Worm (Caenorhabditis elegans) whole organism, young adult: ENCODE results near the gene act-1.
A peak's percentile ranks its signal among the peaks of the same experiment; 100 is the strongest.

Source experiments
- B0019.2 ChIP-seq: fragments of 200-800 bp; sonication (Bioruptor generic); conservative IDR thresholded peaks from 2 replicates; pipeline ENCODE4 v1.3.6; 2022; ENCODE audit warnings: missing genetic modification reagents, missing genetic modification characterization, missing compliant biosample characterization
- B0336.3 ChIP-seq: fragments of 200-800 bp; sonication (Bioruptor generic); IDR thresholded peaks from 2 replicates; pipeline ENCODE4 v1.3.6; 2022; ENCODE audit warnings: missing genetic modification characterization, missing compliant biosample characterization
- C17E4.6 ChIP-seq: fragments of 200-800 bp; sonication (Bioruptor generic); IDR thresholded peaks from 2 replicates; pipeline ENCODE4 v1.3.6; 2022; ENCODE audit warnings: missing genetic modification reagents, missing genetic modification characterization, missing compliant biosample characterization
- F22D6.2 ChIP-seq: sonication (generic microtip); optimal IDR thresholded peaks from 2 replicates; lab custom pipeline; 2016; ENCODE audit warnings: mild to moderate bottlenecking, missing genetic modification characterization, missing compliant biosample characterization
- F23B12.7 ChIP-seq: sonication (generic microtip); optimal IDR thresholded peaks from 2 replicates; lab custom pipeline; 2017; ENCODE audit warnings: missing genetic modification characterization, mild to moderate bottlenecking, missing compliant biosample characterization, antibody characterized with exemption, moderate library complexity; ENCODE audit not compliant: insufficient read depth
- F37B4.10 ChIP-seq: fragments of 200-800 bp; sonication (Bioruptor generic); IDR thresholded peaks from 2 replicates; pipeline ENCODE4 v1.3.6; 2022; ENCODE audit warnings: missing genetic modification characterization, missing compliant biosample characterization
- K11D2.4 ChIP-seq: fragments of 200-800 bp; sonication (Bioruptor generic); IDR thresholded peaks from 2 replicates; pipeline ENCODE4 v1.3.6; 2022; ENCODE audit warnings: missing genetic modification reagents, missing genetic modification characterization, missing compliant biosample characterization
- T07F8.4 ChIP-seq: sonication (generic microtip); optimal IDR thresholded peaks from 2 replicates; lab custom pipeline; 2016; ENCODE audit warnings: mild to moderate bottlenecking, missing genetic modification characterization, moderate library complexity, missing compliant biosample characterization
- T26A5.8 ChIP-seq: sonication (generic microtip); optimal IDR thresholded peaks from 2 replicates; lab custom pipeline; 2016; ENCODE audit warnings: missing genetic modification characterization, missing compliant biosample characterization
- Y79H2A.3 ChIP-seq: fragments of 200-800 bp; sonication (Bioruptor generic); conservative IDR thresholded peaks from 2 replicates; pipeline ENCODE4 v1.3.6; 2022; ENCODE audit warnings: missing genetic modification reagents, missing genetic modification characterization, missing compliant biosample characterization
- Y95B8A.8 ChIP-seq: fragments of 200-800 bp; sonication (Bioruptor generic); IDR thresholded peaks from 2 replicates; pipeline ENCODE4 v1.3.6; 2022; ENCODE audit warnings: missing genetic modification reagents, missing genetic modification characterization, missing compliant biosample characterization
- aptf-2 ChIP-seq: fragments of 200-800 bp; sonication (Bioruptor generic); conservative IDR thresholded peaks from 2 replicates; pipeline ENCODE4 v1.3.6; 2022; ENCODE audit warnings: missing genetic modification reagents, missing genetic modification characterization, missing compliant biosample characterization
- attf-5 ChIP-seq: fragments of 200-800 bp; sonication (Bioruptor generic); optimal IDR thresholded peaks from 2 replicates; lab custom pipeline; 2018; ENCODE audit warnings: mild to moderate bottlenecking, missing genetic modification characterization, missing compliant biosample characterization
- cebp-1 ChIP-seq, 2 experiments: fragments of 200-800 bp in 1 of 2; sonication (Bioruptor generic) in 1 of 2; sonication (generic microtip) in 1 of 2; IDR thresholded peaks in 1 of 2; optimal IDR thresholded peaks in 1 of 2; 2 replicates each; pipeline versions ENCODE4 v1.3.6 to Lab custom; 2017 to 2022; ENCODE audit warnings: missing compliant biosample characterization in 2 of 2, missing genetic modification characterization in 2 of 2, mild to moderate bottlenecking in 1 of 2, missing genetic modification reagents in 1 of 2, moderate library complexity in 1 of 2
- ceh-27 ChIP-seq: fragments of 200-800 bp; sonication (Bioruptor generic); optimal IDR thresholded peaks from 2 replicates; lab custom pipeline; 2018; ENCODE audit warnings: mild to moderate bottlenecking, missing genetic modification characterization, moderate library complexity, missing compliant biosample characterization
- dox-1 ChIP-seq: fragments of 200-800 bp; sonication (Bioruptor generic); IDR thresholded peaks from 2 replicates; pipeline ENCODE4 v1.3.6; 2022; ENCODE audit warnings: missing genetic modification reagents, missing genetic modification characterization, missing compliant biosample characterization
- dpff-1 ChIP-seq: sonication (generic microtip); optimal IDR thresholded peaks from 2 replicates; lab custom pipeline; 2017; ENCODE audit warnings: mild to moderate bottlenecking, missing genetic modification characterization, missing compliant biosample characterization
- gei-17 ChIP-seq: fragments of 200-800 bp; sonication (Bioruptor generic); optimal IDR thresholded peaks from 2 replicates; lab custom pipeline; 2018; ENCODE audit warnings: mild to moderate bottlenecking, missing genetic modification characterization, missing compliant biosample characterization
- hmg-1.2 ChIP-seq: fragments of 200-800 bp; sonication (Bioruptor generic); IDR thresholded peaks from 2 replicates; pipeline ENCODE4 v1.3.6; 2022; ENCODE audit warnings: missing genetic modification reagents, missing genetic modification characterization, missing compliant biosample characterization
- lin-54 ChIP-seq: fragments of 200-800 bp; sonication (Bioruptor generic); optimal IDR thresholded peaks from 2 replicates; lab custom pipeline; 2018; ENCODE audit warnings: mild to moderate bottlenecking, missing genetic modification characterization, missing compliant biosample characterization
- lsy-27 ChIP-seq: sonication (generic microtip); optimal IDR thresholded peaks from 2 replicates; lab custom pipeline; 2017; ENCODE audit warnings: missing genetic modification characterization, mild to moderate bottlenecking, missing compliant biosample characterization, antibody characterized with exemption, missing genotype, borderline replicate concordance; ENCODE audit not compliant: insufficient read depth
- madf-6 ChIP-seq: fragments of 200-800 bp; sonication (Bioruptor generic); IDR thresholded peaks from 2 replicates; pipeline ENCODE4 v1.3.6; 2022; ENCODE audit warnings: missing genetic modification reagents, missing genetic modification characterization, missing compliant biosample characterization
- nfya-2 ChIP-seq: fragments of 200-800 bp; sonication (Bioruptor generic); IDR thresholded peaks from 2 replicates; pipeline ENCODE4 v1.3.6; 2022; ENCODE audit warnings: missing genetic modification reagents, missing genetic modification characterization, missing compliant biosample characterization
- nhr-27 ChIP-seq: fragments of 200-800 bp; sonication (Bioruptor generic); optimal IDR thresholded peaks from 2 replicates; lab custom pipeline; 2018; ENCODE audit warnings: mild to moderate bottlenecking, missing genetic modification characterization, moderate library complexity, missing compliant biosample characterization
- nhr-90 ChIP-seq: sonication (generic microtip); optimal IDR thresholded peaks from 2 replicates; lab custom pipeline; 2016; ENCODE audit warnings: missing genotype, mild to moderate bottlenecking, missing genetic modification characterization, missing compliant biosample characterization
- snpc-1.1 ChIP-seq: sonication (generic microtip); optimal IDR thresholded peaks from 2 replicates; lab custom pipeline; 2017; ENCODE audit warnings: missing genetic modification characterization, mild to moderate bottlenecking, missing compliant biosample characterization, antibody characterized with exemption, moderate library complexity, missing genotype, missing genetic modification reagents; ENCODE audit not compliant: insufficient read depth
- snpc-3.4 ChIP-seq: sonication (generic microtip); optimal IDR thresholded peaks from 2 replicates; lab custom pipeline; 2017; ENCODE audit warnings: missing genetic modification characterization, mild to moderate bottlenecking, missing compliant biosample characterization, antibody characterized with exemption, moderate library complexity, missing genotype, missing genetic modification reagents
- unc-130 ChIP-seq: sonication (generic microtip); optimal IDR thresholded peaks from 2 replicates; lab custom pipeline; 2016; ENCODE audit warnings: missing genetic modification reagents, missing genetic modification characterization, missing compliant biosample characterization
- zfh-2 ChIP-seq: fragments of 200-800 bp; sonication (Bioruptor generic); conservative IDR thresholded peaks from 2 replicates; pipeline ENCODE4 v1.3.6; 2022; ENCODE audit warnings: missing genetic modification reagents, missing genetic modification characterization, missing compliant biosample characterization
- ztf-18 ChIP-seq: sonication (generic microtip); optimal IDR thresholded peaks from 2 replicates; lab custom pipeline; 2016; ENCODE audit warnings: missing genotype, mild to moderate bottlenecking, missing genetic modification characterization, missing compliant biosample characterization
- ztf-28 ChIP-seq: fragments of 200-800 bp; sonication (Bioruptor generic); IDR thresholded peaks from 2 replicates; pipeline ENCODE4 v1.3.6; 2022; ENCODE audit warnings: missing genetic modification reagents, missing genetic modification characterization, missing compliant biosample characterization

act-1 gene

DNA sequence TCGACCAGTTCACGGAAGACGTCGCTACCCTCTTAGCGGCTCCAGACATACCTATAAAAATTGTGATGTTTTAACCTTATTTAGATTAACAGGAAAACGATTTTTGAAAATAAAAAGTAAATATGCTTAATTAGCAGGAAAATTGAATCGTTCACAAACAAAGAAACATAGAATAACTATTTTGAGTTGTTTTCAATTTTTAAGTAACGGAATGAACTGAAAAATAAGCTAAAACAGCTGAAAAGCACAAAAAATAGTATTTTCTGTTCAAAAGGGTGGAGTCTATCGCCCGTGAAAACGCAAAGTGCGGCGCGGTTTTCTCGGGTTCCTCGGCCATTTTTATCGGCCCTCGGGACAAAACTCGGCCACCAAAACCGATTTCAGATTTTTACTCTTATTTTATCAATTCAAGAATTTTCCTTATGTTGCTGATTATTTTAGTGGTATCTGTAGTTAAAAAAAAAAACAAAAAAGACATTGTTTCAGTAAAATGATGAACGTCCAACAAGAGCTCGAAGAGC is 43.0 kb downstream of the act-1 start, which contains the start of the genes atp-5 and lmtr-3 (continued):
- TF ChIP-seq snpc-1.1 (tag; lab: Kevin White, UChicago) = peak; percentile 22
- peak; percentile 64 for TF ChIP-seq cebp-1 (GFP tag; IDR thresholded peaks at IDR 0.05; lab: Robert Waterston, UW)
- TF ChIP-seq cebp-1 (tag; optimal IDR thresholded peaks at IDR 0.05; lab: Kevin White, UChicago) = peak; percentile 63
- no peak for TF ChIP-seq lsy-27 (tag; lab: Kevin White, UChicago)
- peak; percentile 76 for TF ChIP-seq B0019.2 (GFP tag; lab: Robert Waterston, UW)
- peak; percentile 91 for TF ChIP-seq attf-5 (GFP tag; lab: Kevin White, UChicago)
- TF ChIP-seq ceh-27 = peak; percentile 89
- TF ChIP-seq Y95B8A.8 (GFP tag; lab: Robert Waterston, UW) = no peak
- peak; percentile 92 for TF ChIP-seq unc-130
- peak; percentile 74; the same call in 1 of the 2 replicates for TF ChIP-seq Y79H2A.3 (GFP tag; lab: Robert Waterston, UW)
- peak; percentile 67 for TF ChIP-seq lin-54 (GFP tag; lab: Kevin White, UChicago)
- TF ChIP-seq K11D2.4 (GFP tag; lab: Robert Waterston, UW) = peak; percentile 63; the same call in 1 of the 2 replicates
- peak; percentile 62 for TF ChIP-seq aptf-2 (GFP tag; lab: Robert Waterston, UW)
- TF ChIP-seq hmg-1.2 (GFP tag; lab: Robert Waterston, UW) = no peak; the same call in 1 of the 2 replicates
- TF ChIP-seq F23B12.7 (tag; lab: Kevin White, UChicago) = peak; percentile 34
- no peak for TF ChIP-seq dpff-1
- TF ChIP-seq snpc-3.4 = peak; percentile 36

- no peak for TF ChIP-seq T07F8.4 (tag; lab: Kevin White, UChicago)
These were observed 44.1 kb downstream of the act-1 start, which contains the start of gene C06H2.2 for ce11 chrV:11124922-11125321. Gene C06H2.2 (plus strand): TSS chrV:11125222.

DNA sequence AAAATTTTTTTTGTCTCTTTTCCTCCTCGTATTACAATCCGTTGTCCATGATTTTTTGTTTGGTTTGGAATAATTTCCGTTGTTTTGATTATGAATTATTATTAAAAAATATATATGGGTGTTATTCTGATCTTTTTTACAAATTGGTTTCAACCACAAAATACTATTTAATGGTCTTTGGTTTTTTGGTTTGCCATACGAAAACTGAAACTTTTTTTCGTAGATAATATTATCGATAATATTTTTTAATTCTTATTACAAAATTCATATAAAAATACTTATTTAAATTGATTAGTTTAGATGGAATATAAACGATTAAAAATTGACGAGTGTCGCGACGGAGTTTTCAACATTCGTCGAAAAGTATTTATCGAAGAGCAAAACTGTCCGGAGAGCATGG is 46.3 kb downstream of the act-1 start, which contains the start of gene jmjd-5:
Gene jmjd-5, plus strand, starts transcription at position 301 of the 400 bp plus-strand sequence.
- TF ChIP-seq nhr-27 = no peak
- no peak for TF ChIP-seq zfh-2
- TF ChIP-seq snpc-1.1 (tag; lab: Kevin White, UChicago) = no peak
- TF ChIP-seq ztf-28 (GFP tag; lab: Robert Waterston, UW) = no peak
- no peak for TF ChIP-seq F37B4.10 (GFP tag; lab: Robert Waterston, UW)
- TF ChIP-seq lsy-27 (tag; lab: Kevin White, UChicago) = no peak

- TF ChIP-seq cebp-1 (GFP tag; IDR thresholded peaks at IDR 0.05; lab: Robert Waterston, UW) (no peak), cebp-1 (tag; optimal IDR thresholded peaks at IDR 0.05; lab: Kevin White, UChicago) (no peak), B0336.3 (GFP tag; lab: Robert Waterston, UW) (no peak), dox-1 (GFP tag; lab: Robert Waterston, UW) (no peak), gei-17 (GFP tag; lab: Kevin White, UChicago) (no peak), nhr-90 (tag; lab: Kevin White, UChicago) (no peak), madf-6 (no peak), nfya-2 (GFP tag; lab: Robert Waterston, UW) (no peak), T26A5.8 (tag; lab: Kevin White, UChicago) (no peak), C17E4.6 (no peak), dpff-1 (no peak), F22D6.2 (no peak), ztf-18 (tag; lab: Kevin White, UChicago) (no peak)
- TF ChIP-seq, all 124 proteins: peak for 0
These were observed 50.9 kb downstream of the act-1 start for ce11 chrV:11131801-11132200.
